Worm (Caenorhabditis elegans) whole organism, dauer: Measurements from ENCODE around the gene lipl-1.
"Not testable (repeated sequence)": the region's sequence is repeated elsewhere in the genome, so short reads cannot be mapped to it uniquely, and the experiment has no call there.

Source experiments
- unc-62 ChIP-seq: sonication (generic microtip); optimal IDR thresholded peaks from 2 replicates; lab custom pipeline; 2017; ENCODE audit warnings: missing biosample characterization, missing genetic modification reagents, missing genetic modification characterization

lipl-1 gene

DNA sequence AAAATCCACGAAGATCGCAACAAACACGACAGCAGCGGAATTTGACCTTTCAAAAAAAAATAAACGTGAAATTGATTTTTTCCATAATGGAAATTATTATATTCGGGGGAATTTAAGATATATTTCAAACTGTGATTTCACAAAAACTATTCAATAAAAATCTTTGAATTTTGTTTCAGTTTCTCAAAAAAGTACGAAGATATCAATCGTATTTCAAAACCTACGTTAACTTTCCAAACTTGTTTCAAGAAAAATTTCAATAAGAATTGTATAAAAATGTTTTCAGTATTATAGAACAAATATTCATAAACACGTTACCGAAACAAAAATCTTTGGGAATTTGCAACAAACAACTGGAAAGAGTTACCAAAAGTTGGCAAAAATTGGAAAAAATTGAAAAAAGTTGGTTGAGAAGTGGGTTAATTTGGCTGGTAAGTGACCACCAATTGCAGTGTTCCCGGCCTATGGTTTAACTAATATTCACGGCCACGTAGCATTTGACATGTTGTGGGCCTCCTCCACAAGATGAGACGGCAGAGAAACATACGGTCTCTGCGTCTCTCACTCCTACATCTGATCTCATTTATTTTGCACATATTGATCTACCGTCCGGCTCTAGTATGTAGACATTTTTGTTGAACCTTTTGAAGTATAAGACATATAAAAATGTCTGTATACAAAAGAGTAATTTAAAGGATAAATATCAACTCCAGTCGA lies 31.2 kb downstream of the lipl-1 start, which contains the start of the genes T16G1.9 and T16G1.18:
T16G1.9 (minus strand) TSS at position 51 of the 717 bp plus-strand sequence.
T16G1.18 (plus strand) TSS at position 493 of the 717 bp plus-strand sequence.
- no peak for TF ChIP-seq unc-62 (GFP tag; lab: Kevin White, UChicago)

DNA sequence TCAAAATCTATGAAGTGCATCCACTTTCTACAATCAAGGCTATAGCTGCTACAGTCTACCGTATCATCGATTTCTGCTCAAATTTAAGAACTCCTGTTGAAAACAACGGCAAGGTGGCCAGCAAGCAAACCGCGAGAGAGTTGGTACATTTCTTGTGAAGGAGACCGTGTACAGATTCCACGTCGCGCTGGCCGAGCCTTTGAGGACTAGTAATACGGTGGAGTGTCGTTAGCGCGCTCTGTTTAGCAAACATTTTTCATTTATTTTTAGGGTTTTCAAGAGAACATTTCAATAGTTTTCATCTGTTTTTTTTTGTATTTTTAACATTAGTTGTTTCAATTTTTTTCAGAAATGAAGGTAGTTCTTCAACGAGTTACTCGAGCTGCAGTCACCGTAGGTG lies 32.5 kb downstream of the lipl-1 start, which contains the start of gene pqn-68:
pqn-68 (plus strand) TSS at position 350 of the 400 bp plus-strand sequence.
- TF ChIP-seq unc-62 (GFP tag; lab: Kevin White, UChicago): no peak

DNA sequence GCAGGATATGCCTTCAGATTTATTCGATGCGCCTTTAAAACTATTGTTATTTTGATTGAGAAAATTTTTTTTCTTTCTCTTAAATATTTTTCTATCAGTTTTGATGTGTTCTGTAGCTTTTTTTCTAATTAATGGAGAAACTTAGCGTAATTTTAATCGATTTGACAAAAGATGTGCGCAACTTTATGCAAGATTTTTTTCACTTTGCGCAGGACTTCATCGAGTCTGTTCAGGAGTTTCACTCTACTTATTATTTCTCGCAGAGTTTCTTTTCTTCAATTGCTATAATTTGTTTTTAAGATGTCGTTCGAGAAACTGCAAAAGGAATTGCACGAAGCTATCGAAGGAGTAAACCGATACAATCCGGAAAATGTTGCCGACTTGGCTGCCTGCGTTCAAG lies 33.9 kb downstream of the lipl-1 start, which contains the start of gene eif-3.K:
eif-3.K (plus strand) TSS at position 301 of the 400 bp plus-strand sequence.
- no peak for TF ChIP-seq unc-62 (GFP tag; lab: Kevin White, UChicago)

DNA sequence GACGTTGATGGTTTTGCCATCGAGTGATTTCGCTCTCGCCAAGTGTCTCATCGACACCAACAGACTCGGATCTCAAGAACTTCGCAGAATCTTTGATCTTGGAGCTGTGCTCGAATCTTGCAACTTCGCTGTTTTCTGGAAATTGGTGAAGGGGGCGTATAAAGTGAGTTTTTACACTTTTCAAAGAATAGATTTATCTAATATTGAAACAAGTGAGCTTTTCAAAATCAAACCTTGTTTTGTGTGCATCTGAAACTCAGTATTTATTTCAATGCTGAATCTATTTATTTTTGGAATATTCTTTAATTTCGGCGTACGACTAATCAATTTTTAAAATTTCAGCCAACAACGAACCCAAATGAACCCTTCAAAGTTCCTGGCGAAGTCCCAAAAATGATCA lies 34.5 kb downstream of the lipl-1 start:
- no peak for TF ChIP-seq unc-62 (GFP tag; lab: Kevin White, UChicago)

DNA sequence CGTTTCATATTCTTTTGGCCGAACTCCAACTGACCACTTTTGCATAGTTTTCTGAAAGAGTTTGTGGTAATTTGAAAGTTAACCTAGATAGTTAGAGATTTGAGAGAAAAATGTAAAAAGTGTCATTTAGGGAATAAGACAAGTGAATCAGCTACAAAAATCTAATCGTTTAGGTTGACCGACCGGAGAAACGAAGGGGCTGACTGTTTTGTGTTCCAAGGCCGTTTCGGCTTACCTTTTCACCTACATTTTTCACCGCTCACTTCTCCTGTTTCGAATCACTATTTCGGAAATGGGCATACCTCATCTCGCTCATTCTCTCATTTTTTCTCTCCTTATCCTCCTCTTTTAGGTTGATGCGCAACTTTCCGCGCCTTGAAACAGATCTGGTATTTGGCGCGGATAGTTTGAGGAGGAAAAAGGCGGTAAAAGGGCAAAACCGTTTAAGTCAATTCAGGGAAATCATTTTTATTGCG lies 41.3 kb downstream of the lipl-1 start, which contains the start of gene mpst-7:
mpst-7 (minus strand) TSS at position 51 of the 476 bp plus-strand sequence.
- no peak for TF ChIP-seq unc-62 (GFP tag; lab: Kevin White, UChicago)

DNA sequence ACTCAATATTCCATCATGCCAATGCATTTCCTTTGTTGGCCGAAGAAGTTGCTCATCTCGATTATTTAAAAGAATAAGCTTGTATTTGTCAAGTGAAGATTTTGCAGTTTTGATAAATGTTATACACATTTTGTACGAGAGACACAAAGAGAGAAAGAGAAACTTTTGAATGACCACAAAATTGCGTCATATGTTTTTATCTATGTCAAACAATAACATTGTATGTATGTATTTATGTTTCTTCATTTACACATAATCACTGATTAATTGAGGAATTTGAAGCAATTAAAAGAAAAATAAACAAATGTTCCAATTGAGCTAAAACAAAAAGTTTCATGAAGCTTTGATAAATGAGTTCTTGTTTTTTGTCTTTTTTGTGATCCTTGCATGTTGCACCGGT lies 43.4 kb downstream of the lipl-1 start, which contains the start of gene hrg-9:
hrg-9 (minus strand) TSS at position 152 of the 400 bp plus-strand sequence.
- TF ChIP-seq unc-62 (GFP tag; lab: Kevin White, UChicago): no peak

DNA sequence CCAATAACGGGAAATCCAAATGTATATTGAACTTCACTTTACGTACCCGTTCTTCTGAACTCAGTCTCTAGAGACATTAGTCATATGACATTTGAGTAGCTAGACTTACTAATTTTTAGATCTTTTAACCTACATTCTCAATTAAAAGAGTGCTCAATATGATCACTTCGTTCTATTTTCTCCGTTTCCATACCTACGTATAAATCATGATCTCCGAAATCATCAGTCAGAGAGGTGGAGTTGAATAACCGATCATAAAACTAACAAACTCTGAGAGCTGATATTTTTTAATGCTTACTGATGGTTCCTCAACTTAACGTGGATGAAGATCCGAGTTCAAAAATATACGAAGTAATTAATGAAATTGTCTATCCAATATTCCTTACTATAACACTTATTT lies 44.3 kb downstream of the lipl-1 start, which contains the start of gene srd-35:
srd-35 (plus strand) TSS at position 301 of the 400 bp plus-strand sequence.
- TF ChIP-seq unc-62 (GFP tag; lab: Kevin White, UChicago): no peak

DNA sequence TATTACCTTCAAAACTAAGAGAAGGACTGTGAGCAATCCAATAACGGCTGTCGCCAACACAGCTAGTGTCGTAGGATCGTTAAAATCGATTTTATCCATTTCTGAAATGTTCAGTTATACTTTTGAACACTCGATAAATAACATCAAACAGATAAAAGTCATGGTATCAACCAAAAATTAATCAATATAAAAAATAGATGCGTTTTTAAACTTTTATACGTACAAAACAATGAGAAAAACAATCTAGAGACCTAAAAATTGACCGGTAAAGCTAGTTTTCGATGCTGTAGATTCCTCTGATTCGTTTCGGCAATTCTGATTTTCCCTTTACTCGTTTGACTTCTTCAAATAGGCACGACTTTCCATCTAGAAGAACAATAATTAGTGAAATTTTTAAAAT lies 47.3 kb downstream of the lipl-1 start, which contains the start of gene R186.3:
R186.3 (minus strand) TSS at position 101 of the 400 bp plus-strand sequence.
- TF ChIP-seq unc-62 (GFP tag; lab: Kevin White, UChicago): no peak

DNA sequence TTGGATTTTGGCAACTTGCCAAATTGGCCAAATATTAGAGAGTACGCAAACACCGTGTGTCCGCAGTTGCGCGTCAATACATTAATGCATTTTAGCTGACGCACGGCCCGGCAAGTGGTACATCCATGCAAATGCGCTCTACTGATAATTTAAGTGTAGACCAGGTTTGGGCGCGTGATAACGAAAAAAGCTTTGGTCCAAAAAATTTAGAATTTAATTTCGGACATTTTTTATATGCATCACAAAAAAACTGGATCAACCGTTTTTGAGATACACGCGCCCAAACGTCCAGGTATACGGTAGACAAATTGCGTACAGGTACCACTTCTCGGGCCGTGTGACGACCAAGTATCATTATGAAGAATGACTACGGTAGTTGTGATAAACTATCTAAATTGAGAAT lies 48.1 kb downstream of the lipl-1 start, which contains the start of gene R186.8:
R186.8 (minus strand) TSS at position 58 of the 403 bp plus-strand sequence.
- TF ChIP-seq unc-62 (GFP tag; lab: Kevin White, UChicago): not testable (repeated sequence)

DNA sequence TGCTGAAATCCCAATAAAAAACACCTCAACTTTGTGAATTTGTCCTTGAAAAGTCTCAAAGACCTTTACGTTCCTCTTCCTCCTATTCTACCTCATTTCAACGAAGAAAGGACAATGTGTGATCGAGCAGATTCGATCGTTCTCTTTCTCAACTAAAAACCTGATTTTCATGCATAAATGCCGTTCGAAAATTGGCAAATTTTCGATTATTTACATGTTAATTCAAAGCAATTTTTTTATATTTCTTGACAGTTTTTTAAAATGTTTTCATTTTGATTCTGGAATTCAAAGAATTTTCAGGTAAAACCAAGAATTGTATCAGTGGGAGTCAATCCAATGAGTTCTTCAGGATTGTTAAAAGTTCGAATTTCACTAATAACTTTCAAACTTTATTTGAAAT lies 48.8 kb downstream of the lipl-1 start, which contains the start of gene lin-46:
lin-46 (plus strand) TSS at position 301 of the 400 bp plus-strand sequence.
- no peak for TF ChIP-seq unc-62 (GFP tag; lab: Kevin White, UChicago)

DNA sequence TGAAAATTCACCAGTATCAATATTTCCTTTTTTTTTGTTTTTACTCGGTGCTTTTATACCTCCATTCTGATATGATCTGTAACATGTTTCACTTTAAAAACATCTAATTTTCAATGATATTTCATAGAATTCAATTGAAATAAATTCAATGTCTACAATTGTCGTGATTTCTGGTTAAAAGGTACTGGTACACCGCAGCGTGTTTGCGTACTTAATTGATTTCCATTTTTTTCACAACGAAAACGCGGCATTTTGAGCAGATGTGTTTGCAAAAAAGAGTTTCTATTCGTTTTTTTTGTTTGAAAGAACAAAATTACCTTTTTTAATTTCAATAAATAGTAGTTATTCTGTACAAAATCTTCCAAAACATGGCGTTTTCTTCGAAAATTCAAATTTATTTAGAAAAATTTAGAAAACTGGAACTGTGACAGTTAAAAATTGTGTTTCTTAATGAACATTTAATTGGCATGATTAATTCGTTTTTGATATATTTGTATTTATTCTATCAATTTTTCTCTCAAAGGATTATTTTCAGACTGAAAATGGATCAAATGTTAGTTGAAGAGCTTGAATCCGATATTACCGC lies 50.9 kb downstream of the lipl-1 start, which contains the start of gene pnn-1:
pnn-1 (plus strand) TSS at position 536 of the 586 bp plus-strand sequence.
- TF ChIP-seq unc-62 (GFP tag; lab: Kevin White, UChicago): no peak
